Worm (Caenorhabditis elegans): Measurements from ENCODE around the gene bgal-2.
A peak's percentile ranks its signal among the peaks of the same experiment; 100 is the strongest.

Gene bgal-2

DNA sequence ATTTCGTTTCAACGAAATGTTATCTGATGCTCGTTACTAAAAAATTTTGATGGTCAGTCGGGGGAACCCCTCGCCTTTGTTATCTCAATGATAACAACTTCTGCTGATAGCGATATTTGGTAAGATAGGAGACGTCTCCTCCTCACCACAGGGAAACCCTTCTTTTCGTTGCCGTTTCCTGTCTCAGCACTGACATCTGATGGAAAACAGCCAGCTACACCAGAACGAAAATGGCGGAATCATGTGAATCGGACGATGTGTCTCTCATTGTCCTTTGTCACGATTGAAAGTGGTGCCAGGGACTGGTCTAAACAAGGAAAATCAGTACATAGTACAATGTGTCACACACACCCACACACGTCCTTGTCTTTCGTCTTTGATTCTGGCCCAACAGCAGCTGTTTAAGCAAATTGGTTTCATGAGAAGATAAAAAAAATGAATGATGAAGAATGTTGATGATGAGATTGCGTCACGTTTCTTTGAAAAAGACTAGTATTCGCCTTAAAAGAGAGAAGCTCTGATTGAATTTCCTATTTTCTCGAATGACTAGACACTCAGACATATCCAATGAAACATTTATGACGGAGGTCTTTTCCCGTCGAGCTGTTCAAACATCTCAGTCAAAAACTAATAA, 47.7 kb upstream of the bgal-2 start (continued):
- TF ChIP-seq sma-3 (GFP tag; optimal IDR thresholded peaks at IDR 0.05) (peak; percentile 91), nhr-12 (tag; optimal IDR thresholded peaks at IDR 0.05) (no peak), lin-39 (tag; optimal IDR thresholded peaks at IDR 0.05) (no peak), nhr-10 (tag; optimal IDR thresholded peaks at IDR 0.05) (no peak), sem-4 (tag; optimal IDR thresholded peaks at IDR 0.05) (peak; percentile 32)

DNA sequence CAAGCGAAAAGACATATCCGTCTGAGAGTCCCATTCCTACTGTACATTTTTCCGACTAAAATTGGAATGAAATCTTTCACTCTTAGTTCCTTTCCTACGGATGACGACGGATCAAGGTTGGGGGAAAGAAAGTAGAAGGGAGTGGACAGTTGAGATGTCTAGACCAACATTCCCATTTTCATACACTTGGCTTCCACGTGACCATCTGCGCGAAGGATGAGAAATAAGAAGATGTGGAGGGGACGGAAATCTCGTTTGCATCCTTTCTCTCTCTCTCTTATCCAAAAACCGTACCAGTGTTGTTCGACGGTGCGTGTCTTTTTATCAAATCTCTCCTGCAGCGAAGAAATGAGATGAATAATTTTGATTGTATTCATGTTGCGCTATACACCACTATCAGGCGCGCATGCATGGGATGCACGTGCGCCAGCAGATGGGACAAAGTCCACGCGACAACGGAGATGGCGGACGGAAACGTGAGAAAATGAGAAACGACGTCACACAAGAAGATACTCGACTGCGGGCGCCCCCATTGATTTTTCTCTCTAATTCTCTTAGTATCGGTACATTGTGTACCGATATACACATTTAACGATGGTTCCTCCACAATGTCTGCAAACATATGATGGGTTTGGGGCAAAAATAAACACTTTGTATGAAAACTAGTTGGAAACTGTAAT, 46.7 kb upstream of the bgal-2 start:
- TF ChIP-seq nhr-237 (tag; optimal IDR thresholded peaks at IDR 0.05) (no peak), mbf-1 (tag; optimal IDR thresholded peaks at IDR 0.05) (no peak), crh-2 (tag; optimal IDR thresholded peaks at IDR 0.05) (peak; percentile 94), lin-13 (GFP tag; optimal IDR thresholded peaks at IDR 0.05) (peak; percentile 25), zag-1 (tag; optimal IDR thresholded peaks at IDR 0.05) (peak; percentile 29), blmp-1 (tag; optimal IDR thresholded peaks at IDR 0.05; ENCODE audit: insufficient read depth) (peak; percentile 89), F13H6.1 (tag; optimal IDR thresholded peaks at IDR 0.05) (peak; percentile 98), nhr-10 (tag; optimal IDR thresholded peaks at IDR 0.05) (no peak), ztf-4 (tag; optimal IDR thresholded peaks at IDR 0.05) (peak; percentile 58), lsy-2 (tag; optimal IDR thresholded peaks at IDR 0.05) (peak; percentile 12 to 73), elt-3 (tag; optimal IDR thresholded peaks at IDR 0.05) (no peak), unc-55 (GFP tag; optimal IDR thresholded peaks at IDR 0.05) (peak; percentile 38), gmeb-1 (tag; optimal IDR thresholded peaks at IDR 0.05) (peak; percentile 62), ztf-11 (tag; optimal IDR thresholded peaks at IDR 0.05) (no peak), ama-1 (optimal IDR thresholded peaks at IDR 0.05) (no peak), skn-1 (tag; optimal IDR thresholded peaks at IDR 0.05) (no peak), nhr-25 (tag; optimal IDR thresholded peaks at IDR 0.05) (peak; percentile 96), ceh-82 (tag; optimal IDR thresholded peaks at IDR 0.05) (no peak), alr-1 (tag; optimal IDR thresholded peaks at IDR 0.05) (no peak), egl-27 (tag; optimal IDR thresholded peaks at IDR 0.05) (peak; percentile 96), Y55F3AM.14 (GFP tag; optimal IDR thresholded peaks at IDR 0.05) (peak; percentile 93), nhr-21 (tag; optimal IDR thresholded peaks at IDR 0.05) (peak; percentile 99), lin-39 (tag; optimal IDR thresholded peaks at IDR 0.05) (no peak), R02D3.7 (tag; optimal IDR thresholded peaks at IDR 0.05) (no peak), ceh-16 (tag; optimal IDR thresholded peaks at IDR 0.05) (peak; percentile 93), dmd-4 (tag; optimal IDR thresholded peaks at IDR 0.05) (no peak), sma-9 (GFP tag; optimal IDR thresholded peaks at IDR 0.05) (peak; percentile 100), sma-9 (tag; optimal IDR thresholded peaks at IDR 0.05) (peak; percentile 80), nhr-12 (tag; optimal IDR thresholded peaks at IDR 0.05) (no peak), snpc-4 (tag; optimal IDR thresholded peaks at IDR 0.05) (peak; percentile 57), nhr-23 (tag; optimal IDR thresholded peaks at IDR 0.05) (no peak), nhr-129 (tag; optimal IDR thresholded peaks at IDR 0.05) (peak; percentile 88), fos-1 (tag; optimal IDR thresholded peaks at IDR 0.05) (peak; percentile 79), aly-2 (tag; optimal IDR thresholded peaks at IDR 0.05) (no peak), sma-3 (GFP tag; optimal IDR thresholded peaks at IDR 0.05) (peak; percentile 99), C34F6.9 (tag; optimal IDR thresholded peaks at IDR 0.05) (peak; percentile 80), sem-4 (tag; optimal IDR thresholded peaks at IDR 0.05) (peak; percentile 95), ztf-1 (GFP tag; conservative IDR thresholded peaks at IDR 0.05) (no peak), elt-1 (tag; optimal IDR thresholded peaks at IDR 0.05) (no peak), nhr-11 (tag; optimal IDR thresholded peaks at IDR 0.05) (no peak), unc-62 (GFP tag; optimal IDR thresholded peaks at IDR 0.05) (no peak), mab-5 (tag; optimal IDR thresholded peaks at IDR 0.05) (peak; percentile 30), nhr-6 (tag; optimal IDR thresholded peaks at IDR 0.05) (peak; percentile 68), lin-11 (tag; optimal IDR thresholded peaks at IDR 0.05) (peak; percentile 78), unc-39 (tag; optimal IDR thresholded peaks at IDR 0.05) (no peak), ZK546.5 (tag; optimal IDR thresholded peaks at IDR 0.05) (no peak), mdl-1 (tag; optimal IDR thresholded peaks at IDR 0.05) (peak; percentile 100), nhr-77 (tag; optimal IDR thresholded peaks at IDR 0.05) (no peak), peb-1 (tag; optimal IDR thresholded peaks at IDR 0.05) (no peak)
